Fruit fly (Drosophila melanogaster) whole organism, embryonic: ENCODE measurements around the gene CG15725.

ENCODE experiments used
- Abd-B ChIP-seq: fragments of 200-800 bp; sonication (Bioruptor generic); optimal IDR thresholded peaks from 2 replicates; lab custom pipeline; 2018; ENCODE audit warnings: missing biosample characterization, mild to moderate bottlenecking, missing genetic modification characterization, moderate library complexity
- B-H1 ChIP-seq: fragments of 200-800 bp; sonication (Bioruptor generic); IDR thresholded peaks from 3 replicates; pipeline ENCODE4 v1.3.6; 2022; ENCODE audit warnings: missing biosample characterization, missing genetic modification characterization
- CG10431 ChIP-seq: fragments of 200-800 bp; sonication (Bioruptor generic); optimal IDR thresholded peaks from 3 replicates; lab custom pipeline; 2018; ENCODE audit warnings: missing biosample characterization, mild to moderate bottlenecking, missing genetic modification characterization
- CG13287 ChIP-seq: fragments of 200-800 bp; sonication (Bioruptor generic); IDR thresholded peaks from 2 replicates; pipeline ENCODE4 v1.3.6; 2022; ENCODE audit warnings: missing biosample characterization, missing genetic modification characterization; ENCODE audit not compliant: partially characterized antibody
- CG13296 ChIP-seq: fragments of 200-800 bp; sonication (Bioruptor generic); optimal IDR thresholded peaks from 3 replicates; lab custom pipeline; 2018; ENCODE audit warnings: missing biosample characterization, mild to moderate bottlenecking, missing genetic modification characterization
- CG14965 ChIP-seq: fragments of 200-800 bp; sonication (Bioruptor generic); optimal IDR thresholded peaks from 2 replicates; lab custom pipeline; 2016; ENCODE audit warnings: missing biosample characterization, missing genetic modification characterization, borderline replicate concordance
- CG15011 ChIP-seq: fragments of 200-800 bp; sonication (Bioruptor generic); optimal IDR thresholded peaks from 3 replicates; lab custom pipeline; 2018; ENCODE audit warnings: missing biosample characterization, mild to moderate bottlenecking, missing genetic modification characterization
- CG15696 ChIP-seq: fragments of 200-800 bp; sonication (Bioruptor generic); optimal IDR thresholded peaks from 2 replicates; lab custom pipeline; 2019; ENCODE audit warnings: missing biosample characterization, mild to moderate bottlenecking, missing genetic modification characterization, moderate library complexity
- CG1647 ChIP-seq: fragments of 200-800 bp; sonication (Bioruptor generic); optimal IDR thresholded peaks from 3 replicates; lab custom pipeline; 2016; ENCODE audit warnings: missing biosample characterization, missing genetic modification characterization
- CG16779 ChIP-seq: fragments of 200-800 bp; sonication (Bioruptor generic); IDR thresholded peaks from 2 replicates; pipeline ENCODE4 v1.3.6; 2022; ENCODE audit warnings: missing biosample characterization, missing genetic modification characterization
- CG17568 ChIP-seq: fragments of 200-800 bp; sonication (Bioruptor generic); optimal IDR thresholded peaks from 2 replicates; lab custom pipeline; 2018; ENCODE audit warnings: missing biosample characterization, mild to moderate bottlenecking, missing genetic modification characterization, moderate library complexity
- CG2116 ChIP-seq: fragments of 200-800 bp; sonication (Bioruptor generic); optimal IDR thresholded peaks from 3 replicates; lab custom pipeline; 2018; ENCODE audit warnings: missing biosample characterization, mild to moderate bottlenecking, missing genetic modification characterization
- CG2678 ChIP-seq: fragments of 200-800 bp; sonication (Bioruptor generic); optimal IDR thresholded peaks from 3 replicates; lab custom pipeline; 2019; ENCODE audit warnings: missing biosample characterization, mild to moderate bottlenecking, missing genetic modification characterization, moderate library complexity
- CG3847 ChIP-seq: fragments of 200-800 bp; sonication (Bioruptor generic); IDR thresholded peaks from 2 replicates; pipeline ENCODE4 v1.3.6; 2022; ENCODE audit warnings: missing biosample characterization, missing genetic modification characterization
- CG4707 ChIP-seq: fragments of 200-800 bp; sonication (Bioruptor generic); optimal IDR thresholded peaks from 2 replicates; lab custom pipeline; 2018; ENCODE audit warnings: missing biosample characterization, mild to moderate bottlenecking, missing genetic modification characterization, moderate library complexity
- CG5180 ChIP-seq: fragments of 200-800 bp; sonication (Bioruptor generic); optimal IDR thresholded peaks from 3 replicates; lab custom pipeline; 2017; ENCODE audit warnings: missing biosample characterization, missing genetic modification characterization, mild to moderate bottlenecking, moderate library complexity, missing genetic modification reagents
- CG6765 ChIP-seq: fragments of 200-800 bp; sonication (Bioruptor generic); optimal IDR thresholded peaks from 3 replicates; lab custom pipeline; 2017; ENCODE audit warnings: missing biosample characterization, mild to moderate bottlenecking, missing genetic modification characterization
- CG8089 ChIP-seq: fragments of 200-800 bp; sonication (Bioruptor generic); optimal IDR thresholded peaks from 3 replicates; lab custom pipeline; 2016; ENCODE audit warnings: missing biosample characterization, missing genetic modification characterization
- CoRest ChIP-seq: fragments of 200-800 bp; sonication (Bioruptor generic); optimal IDR thresholded peaks from 3 replicates; lab custom pipeline; 2018; ENCODE audit warnings: missing biosample characterization, mild to moderate bottlenecking, missing genetic modification characterization, moderate library complexity
- D19A ChIP-seq: fragments of 200-800 bp; optimal IDR thresholded peaks from 3 replicates; lab custom pipeline; 2019; ENCODE audit warnings: missing biosample characterization, mild to moderate bottlenecking, missing genetic modification characterization, moderate library complexity
- Dbx ChIP-seq: fragments of 200-800 bp; sonication (Bioruptor generic); IDR thresholded peaks from 3 replicates; pipeline ENCODE4 v1.3.6; 2022; ENCODE audit warnings: missing biosample characterization, missing genetic modification characterization
- E2f2 ChIP-seq: fragments of 200-800 bp; sonication (Bioruptor generic); IDR thresholded peaks from 2 replicates; pipeline ENCODE4 v1.3.6; 2022; ENCODE audit warnings: missing biosample characterization, missing genetic modification characterization
- Gsc ChIP-seq: fragments of 200-800 bp; sonication (Bioruptor generic); IDR thresholded peaks from 2 replicates; pipeline ENCODE4 v1.3.6; 2022; ENCODE audit warnings: missing biosample characterization, missing genetic modification characterization
- Gug ChIP-seq: fragments of 200-800 bp; sonication (Bioruptor generic); IDR thresholded peaks from 4 replicates; pipeline ENCODE4 v1.3.6; 2022; ENCODE audit warnings: missing biosample characterization, missing genetic modification characterization
- Hr3 ChIP-seq: fragments of 200-800 bp; sonication (Bioruptor generic); optimal IDR thresholded peaks from 3 replicates; lab custom pipeline; 2016; ENCODE audit warnings: missing biosample characterization, missing genetic modification characterization
- Lpt ChIP-seq: fragments of >200 bp; optimal IDR thresholded peaks from 2 replicates; lab custom pipeline; 2018; ENCODE audit warnings: missing biosample characterization, missing genetic modification characterization
- MTF-1 ChIP-seq: fragments of 200-800 bp; sonication (Bioruptor generic); optimal IDR thresholded peaks from 2 replicates; lab custom pipeline; 2018; ENCODE audit warnings: missing biosample characterization, mild to moderate bottlenecking, missing genetic modification characterization, borderline replicate concordance
- Rfx ChIP-seq: fragments of 200-800 bp; sonication (Bioruptor generic); IDR thresholded peaks from 2 replicates; pipeline ENCODE4 v1.3.6; 2022; ENCODE audit warnings: missing biosample characterization, missing genetic modification characterization
- Scr ChIP-seq: fragments of 200-800 bp; sonication (Bioruptor generic); IDR thresholded peaks from 2 replicates; pipeline ENCODE4 v1.3.6; 2022; ENCODE audit warnings: missing biosample characterization, missing genetic modification characterization; ENCODE audit not compliant: partially characterized antibody
- Usf ChIP-seq: fragments of 200-800 bp; sonication (Bioruptor generic); optimal IDR thresholded peaks from 2 replicates; lab custom pipeline; 2017; ENCODE audit warnings: missing genotype, missing biosample characterization, missing genetic modification characterization
- ash1 ChIP-seq: fragments of 200-800 bp; sonication (Bioruptor generic); optimal IDR thresholded peaks from 2 replicates; lab custom pipeline; 2018; ENCODE audit warnings: missing biosample characterization, mild to moderate bottlenecking, missing genetic modification characterization
- bbx ChIP-seq: fragments of 200-800 bp; sonication (Bioruptor generic); IDR thresholded peaks from 2 replicates; pipeline ENCODE4 v1.3.6; 2022; ENCODE audit warnings: missing biosample characterization, missing genetic modification characterization; ENCODE audit not compliant: partially characterized antibody
- cato ChIP-seq: fragments of 200-800 bp; sonication (Bioruptor generic); optimal IDR thresholded peaks from 2 replicates; lab custom pipeline; 2016; ENCODE audit warnings: missing biosample characterization, missing genetic modification characterization, borderline replicate concordance
- dm ChIP-seq: fragments of 200-800 bp; sonication (Bioruptor generic); optimal IDR thresholded peaks from 3 replicates; lab custom pipeline; 2016; ENCODE audit warnings: missing biosample characterization, missing genetic modification characterization
- dpn ChIP-seq, 2 experiments: fragments of 200-800 bp; sonication (Bioruptor generic); optimal IDR thresholded peaks; 3 replicates each; lab custom pipeline; 2016; ENCODE audit warnings: missing biosample characterization in 2 of 2, missing genetic modification characterization in 2 of 2
- en ChIP-seq: fragments of 200-800 bp; sonication (Bioruptor generic); optimal IDR thresholded peaks from 2 replicates; lab custom pipeline; 2016; ENCODE audit warnings: missing biosample characterization, missing genetic modification characterization
- gce ChIP-seq: fragments of 200-800 bp; sonication (Bioruptor generic); IDR thresholded peaks from 3 replicates; pipeline ENCODE4 v1.3.6; 2022; ENCODE audit warnings: missing biosample characterization, missing genetic modification characterization
- gro ChIP-seq: fragments of 200-800 bp; sonication (Bioruptor generic); optimal IDR thresholded peaks from 2 replicates; lab custom pipeline; 2016; ENCODE audit warnings: missing biosample characterization, missing genetic modification characterization
- hbn ChIP-seq: fragments of 200-800 bp; sonication (Bioruptor generic); IDR thresholded peaks from 2 replicates; pipeline ENCODE4 v1.3.6; 2022; ENCODE audit warnings: missing biosample characterization, missing genetic modification characterization; ENCODE audit not compliant: partially characterized antibody
- ind ChIP-seq: fragments of 200-800 bp; sonication (Bioruptor generic); optimal IDR thresholded peaks from 3 replicates; lab custom pipeline; 2016; ENCODE audit warnings: missing biosample characterization, missing genetic modification characterization
- ken ChIP-seq: fragments of 200-800 bp; sonication (Bioruptor generic); IDR thresholded peaks from 3 replicates; pipeline ENCODE4 v1.3.6; 2022; ENCODE audit warnings: missing biosample characterization, missing genetic modification characterization
- odd ChIP-seq: fragments of 200-800 bp; sonication (Bioruptor generic); optimal IDR thresholded peaks from 2 replicates; lab custom pipeline; 2017; ENCODE audit warnings: missing biosample characterization, mild to moderate bottlenecking, missing genetic modification characterization
- run ChIP-seq: fragments of 200-800 bp; sonication (Bioruptor generic); optimal IDR thresholded peaks from 3 replicates; lab custom pipeline; 2018; ENCODE audit warnings: missing biosample characterization, mild to moderate bottlenecking, missing genetic modification characterization
- so ChIP-seq: fragments of 200-800 bp; sonication (Bioruptor generic); IDR thresholded peaks from 3 replicates; pipeline ENCODE4 v1.3.6; 2022; ENCODE audit warnings: missing biosample characterization, missing genetic modification characterization
- stc ChIP-seq: fragments of 200-800 bp; sonication (Bioruptor generic); IDR thresholded peaks from 2 replicates; pipeline ENCODE4 v1.3.6; 2022; ENCODE audit warnings: missing biosample characterization, missing genetic modification characterization
- sug ChIP-seq: fragments of 200-800 bp; optimal IDR thresholded peaks from 2 replicates; lab custom pipeline; 2019; ENCODE audit warnings: missing biosample characterization, mild to moderate bottlenecking, missing genetic modification characterization, moderate library complexity
- tap ChIP-seq: fragments of 200-800 bp; optimal IDR thresholded peaks from 3 replicates; lab custom pipeline; 2019; ENCODE audit warnings: missing biosample characterization, mild to moderate bottlenecking, missing genetic modification characterization, moderate library complexity
- trem ChIP-seq: fragments of 200-800 bp; optimal IDR thresholded peaks from 3 replicates; lab custom pipeline; 2019; ENCODE audit warnings: missing biosample characterization, mild to moderate bottlenecking, missing genetic modification characterization, moderate library complexity
- vvl ChIP-seq: fragments of 200-800 bp; sonication (Bioruptor generic); IDR thresholded peaks from 2 replicates; pipeline ENCODE4 v1.3.6; 2022; ENCODE audit warnings: missing biosample characterization, missing genetic modification characterization
- wdn ChIP-seq: fragments of 200-800 bp; sonication (Bioruptor generic); IDR thresholded peaks from 2 replicates; pipeline ENCODE4 v1.3.6; 2022; ENCODE audit warnings: missing biosample characterization, missing genetic modification characterization

The CG15725 gene

dm6 chrX:12752196-12752595 lies 46.5 kb downstream of the CG15725 start (continued):
- TF ChIP-seq ind (GFP tag; lab: Kevin White, UChicago) (peak; percentile 100), Dbx (peak; percentile 99), E2f2 (GFP tag; lab: Robert Waterston, UW) (peak; percentile 71), dm (GFP tag; lab: Kevin White, UChicago) (peak; percentile 98), CG15011 (GFP tag; lab: Kevin White, UChicago) (peak; percentile 99), bbx (GFP tag; lab: Robert Waterston, UW) (no peak), hbn (GFP tag; lab: Robert Waterston, UW) (no peak), CG3847 (GFP tag; lab: Robert Waterston, UW) (peak; percentile 99), so (GFP tag; lab: Robert Waterston, UW) (peak; percentile 99), Hr3 (GFP tag; lab: Kevin White, UChicago) (peak; percentile 99), CG15696 (tag; lab: Kevin White, UChicago) (peak; percentile 96), MTF-1 (GFP tag; lab: Kevin White, UChicago) (peak; percentile 96), CG5180 (GFP tag; lab: Kevin White, UChicago) (peak; percentile 89), CG2678 (tag; lab: Kevin White, UChicago) (peak; percentile 98), CG10431 (peak; percentile 93), Usf (GFP tag; lab: Kevin White, UChicago) (peak; percentile 95), CG13296 (GFP tag; lab: Kevin White, UChicago) (peak; percentile 98), Abd-B (GFP tag; lab: Kevin White, UChicago) (peak; percentile 99), CG2116 (GFP tag; lab: Kevin White, UChicago) (peak; percentile 90), Gsc (peak; percentile 98), CG13287 (GFP tag; lab: Robert Waterston, UW) (no peak), B-H1 (GFP tag; lab: Robert Waterston, UW) (peak; percentile 99), cato (GFP tag; lab: Kevin White, UChicago) (peak; percentile 99), vvl (GFP tag; lab: Robert Waterston, UW) (peak; percentile 99), trem (tag; lab: Kevin White, UChicago) (peak; percentile 96), Lpt (GFP tag; lab: Kevin White, UChicago) (no peak), D19A (tag; lab: Kevin White, UChicago) (peak; percentile 97), CG16779 (GFP tag; lab: Robert Waterston, UW) (peak; percentile 98), ken (GFP tag; lab: Robert Waterston, UW) (peak; percentile 99), odd (peak; percentile 96), CG4707 (GFP tag; lab: Kevin White, UChicago) (peak; percentile 96), run (tag; lab: Kevin White, UChicago) (peak; percentile 96), CG14965 (GFP tag; lab: Kevin White, UChicago) (peak; percentile 94), Rfx (GFP tag; lab: Robert Waterston, UW) (peak; percentile 99), CG1647 (GFP tag; lab: Kevin White, UChicago) (peak; percentile 99), sug (tag; lab: Kevin White, UChicago) (peak; percentile 95), tap (peak; percentile 95), dpn (GFP tag; optimal IDR thresholded peaks at IDR 0.05; lab: Kevin White, UChicago) (peak; percentile 99 to 100), wdn (peak; percentile 98), stc (GFP tag; lab: Robert Waterston, UW) (peak; percentile 98), en (GFP tag; lab: Kevin White, UChicago) (peak; percentile 91), gce (GFP tag; lab: Robert Waterston, UW) (peak; percentile 98), gro (peak; percentile 100), ash1 (GFP tag; lab: Kevin White, UChicago) (peak; percentile 94), CG17568 (GFP tag; lab: Kevin White, UChicago) (peak; percentile 98), CoRest (tag; lab: Kevin White, UChicago) (peak; percentile 99), Gug (GFP tag; lab: Robert Waterston, UW) (peak; percentile 99), Scr (GFP tag; lab: Robert Waterston, UW) (0 out of 2 replicates have a peak, but pooled peaks have one; percentile 26), CG6765 (GFP tag; lab: Kevin White, UChicago) (peak; percentile 98), CG8089 (GFP tag; lab: Kevin White, UChicago) (peak; percentile 99)
